Fruit fly (Drosophila melanogaster): ENCODE results near the gene noi.
A peak's percentile ranks its signal among the peaks of the same experiment; 100 is the strongest.

The noi gene

dm6 chr3R:5554082-5554481 is 37.2 kb downstream of the noi start, which contains the start of gene Pcmt (continued):
- TF ChIP-seq ssp (GFP tag; IDR thresholded peaks at IDR 0.05) (no peak), CG11247 (GFP tag; IDR thresholded peaks at IDR 0.05) (no peak), CG17802 (tag; optimal IDR thresholded peaks at IDR 0.05) (no peak), cato (GFP tag; optimal IDR thresholded peaks at IDR 0.05; ENCODE audit: borderline replicate concordance) (no peak), btn (GFP tag; optimal IDR thresholded peaks at IDR 0.05) (no peak), CG9876 (GFP tag; optimal IDR thresholded peaks at IDR 0.05) (no peak), CG34224 (GFP tag; IDR thresholded peaks at IDR 0.05; ENCODE audit: partially characterized antibody) (peak; percentile 24; the same call in 2 of the 3 replicates), seq (GFP tag; IDR thresholded peaks at IDR 0.05) (no peak), CG5180 (GFP tag; optimal IDR thresholded peaks at IDR 0.05) (no peak), CG4282 (GFP tag; optimal IDR thresholded peaks at IDR 0.05) (no peak), CG6272 (GFP tag; IDR thresholded peaks at IDR 0.05) (no peak), gem (tag; optimal IDR thresholded peaks at IDR 0.05) (no peak), CG1603 (tag; optimal IDR thresholded peaks at IDR 0.05) (peak; percentile 50), Sry-δ (GFP tag; optimal IDR thresholded peaks at IDR 0.05) (peak; percentile 70), jumu (GFP tag; optimal IDR thresholded peaks at IDR 0.05) (no peak), cg (GFP tag; optimal IDR thresholded peaks at IDR 0.05) (peak; percentile 55), CG6791 (GFP tag; IDR thresholded peaks at IDR 0.05; ENCODE audit: partially characterized antibody) (0 out of 3 replicates have a peak, but pooled peaks have one; percentile 41), HLHmδ (GFP tag; optimal IDR thresholded peaks at IDR 0.05) (no peak), Hmr (GFP tag; optimal IDR thresholded peaks at IDR 0.05) (no peak), Bgb (GFP tag; IDR thresholded peaks at IDR 0.05; ENCODE audit: partially characterized antibody) (no peak), az2 (GFP tag; optimal IDR thresholded peaks at IDR 0.05) (no peak), CG10959 (GFP tag; IDR thresholded peaks at IDR 0.05) (no peak), CG1832 (GFP tag; optimal IDR thresholded peaks at IDR 0.05) (no peak), CG17361 (GFP tag; IDR thresholded peaks at IDR 0.05) (no peak), repo (GFP tag; optimal IDR thresholded peaks at IDR 0.05) (no peak), bsh (GFP tag; optimal IDR thresholded peaks at IDR 0.05) (no peak), ara (GFP tag; IDR thresholded peaks at IDR 0.05) (no peak), bowl (GFP tag; IDR thresholded peaks at IDR 0.05) (no peak), cad (GFP tag; optimal IDR thresholded peaks at IDR 0.05) (no peak), D19A (tag; optimal IDR thresholded peaks at IDR 0.05) (peak; percentile 6), chn (GFP tag; optimal IDR thresholded peaks at IDR 0.05) (no peak), CG3065 (GFP tag; optimal IDR thresholded peaks at IDR 0.05) (no peak), pnt (GFP tag; optimal IDR thresholded peaks at IDR 0.05) (no peak), ttk (GFP tag; IDR thresholded peaks at IDR 0.05) (no peak), CkIIα-i1 (GFP tag; IDR thresholded peaks at IDR 0.05) (no peak), H2.0 (GFP tag; IDR thresholded peaks at IDR 0.05) (no peak), fd3F (GFP tag; optimal IDR thresholded peaks at IDR 0.05) (no peak), Sox102F (GFP tag; optimal IDR thresholded peaks at IDR 0.05) (no peak), CG4820 (GFP tag; optimal IDR thresholded peaks at IDR 0.05) (no peak), prd (optimal IDR thresholded peaks at IDR 0.05) (no peak), prd (GFP tag; IDR thresholded peaks at IDR 0.05) (no peak), sens (GFP tag) (no peak), CG33213 (GFP tag; optimal IDR thresholded peaks at IDR 0.05) (no peak), CG8924 (tag; optimal IDR thresholded peaks at IDR 0.05) (no peak), CG4424 (GFP tag; optimal IDR thresholded peaks at IDR 0.05) (no peak), Lim3 (GFP tag; IDR thresholded peaks at IDR 0.05) (no peak), CG8290 (GFP tag; optimal IDR thresholded peaks at IDR 0.05) (no peak), CG8290 (tag; optimal IDR thresholded peaks at IDR 0.05) (no peak), YL-1 (GFP tag; optimal IDR thresholded peaks at IDR 0.05) (no peak), zf30C (GFP tag; optimal IDR thresholded peaks at IDR 0.05) (no peak), Deaf1 (tag; optimal IDR thresholded peaks at IDR 0.05) (no peak), CG16813 (GFP tag; IDR thresholded peaks at IDR 0.05; ENCODE audit: partially characterized antibody) (peak; percentile 48; the same call in 1 of the 3 replicates), CG7963 (GFP tag; IDR thresholded peaks at IDR 0.05; ENCODE audit: partially characterized antibody) (no peak)

All from whole organism, embryonic.